Worm (Caenorhabditis elegans) whole organism, L3 larva: ENCODE data around the gene Y53G8B.2.

Experiments
- ama-1 ChIP-seq: fragments of 150-350 bp; optimal IDR thresholded peaks from 2 replicates; lab custom pipeline; 2018
- nhr-237 ChIP-seq: fragments of 150-350 bp; optimal IDR thresholded peaks from 2 replicates; lab custom pipeline; 2014; ENCODE audit warnings: missing biosample characterization, missing genetic modification characterization
- nhr-25 ChIP-seq: sonication (generic microtip); optimal IDR thresholded peaks from 2 replicates; lab custom pipeline; 2017; ENCODE audit warnings: missing biosample characterization, missing genetic modification characterization
- pqm-1 ChIP-seq: fragments of 150-350 bp; optimal IDR thresholded peaks from 2 replicates; lab custom pipeline; 2017; ENCODE audit warnings: missing biosample characterization, missing genetic modification characterization, inconsistent platforms
- unc-62 ChIP-seq: fragments of 150-350 bp; sonication (generic microtip); optimal IDR thresholded peaks from 4 replicates; lab custom pipeline; 2014; ENCODE audit warnings: missing biosample characterization, missing genetic modification reagents, missing genetic modification characterization

ce11 chrIII:3138087-3138486, 34.3 kb upstream of the Y53G8B.2 start:
- no peak for TF ChIP-seq nhr-25 (tag; lab: Kevin White, UChicago)
- no peak for TF ChIP-seq unc-62 (GFP tag; lab: Kevin White, UChicago)
- TF ChIP-seq pqm-1, result no peak
- no peak for TF ChIP-seq ama-1 (lab: Kevin White, UChicago)
- no peak for TF ChIP-seq nhr-237
